Worm (Caenorhabditis elegans) whole organism, mixed stage, embryonic: ENCODE measurements around the gene glt-6.

Experiments used
- M03D4.4 ChIP-seq: sonication (generic microtip); optimal IDR thresholded peaks from 2 replicates; lab custom pipeline; 2017; ENCODE audit warnings: mild to moderate bottlenecking, missing genetic modification characterization, missing compliant biosample characterization
- bed-3 ChIP-seq: fragments of 200-800 bp; sonication (Bioruptor generic); optimal IDR thresholded peaks from 3 replicates; lab custom pipeline; 2018; ENCODE audit warnings: mild to moderate bottlenecking, missing genetic modification characterization, moderate library complexity, missing compliant biosample characterization
- blmp-1 ChIP-seq: fragments of 150-350 bp; optimal IDR thresholded peaks from 2 replicates; lab custom pipeline; 2014; ENCODE audit warnings: missing biosample characterization, missing genetic modification characterization
- ceh-39 ChIP-seq: fragments of 150-350 bp; optimal IDR thresholded peaks from 2 replicates; lab custom pipeline; 2014; ENCODE audit warnings: missing biosample characterization, missing genetic modification characterization
- ceh-43 ChIP-seq: fragments of 200-800 bp; sonication (Bioruptor generic); optimal IDR thresholded peaks from 2 replicates; lab custom pipeline; 2018; ENCODE audit warnings: mild to moderate bottlenecking, missing genetic modification characterization, moderate library complexity, missing compliant biosample characterization
- ceh-83 ChIP-seq: fragments of 200-800 bp; sonication (Bioruptor generic); optimal IDR thresholded peaks from 2 replicates; lab custom pipeline; 2018; ENCODE audit warnings: mild to moderate bottlenecking, missing genetic modification characterization, missing compliant biosample characterization
- ces-1 ChIP-seq: fragments of 150-350 bp; optimal IDR thresholded peaks from 2 replicates; lab custom pipeline; 2014; ENCODE audit warnings: missing biosample characterization, missing genetic modification reagents, missing genetic modification characterization
- cnd-1 ChIP-seq: fragments of 200-800 bp; sonication (Bioruptor generic); optimal IDR thresholded peaks from 2 replicates; lab custom pipeline; 2018; ENCODE audit warnings: mild to moderate bottlenecking, missing genetic modification characterization, missing compliant biosample characterization
- elt-1 ChIP-seq: sonication (generic microtip); optimal IDR thresholded peaks from 2 replicates; lab custom pipeline; 2017; ENCODE audit warnings: missing genetic modification characterization, mild to moderate bottlenecking, missing compliant biosample characterization, antibody characterized with exemption, moderate library complexity, borderline replicate concordance; ENCODE audit not compliant: insufficient read depth
- elt-3 ChIP-seq: fragments of 150-350 bp; optimal IDR thresholded peaks from 2 replicates; lab custom pipeline; 2014; ENCODE audit warnings: missing biosample characterization, missing genetic modification characterization
- flh-1 ChIP-seq: fragments of 200-800 bp; sonication (Bioruptor generic); optimal IDR thresholded peaks from 2 replicates; lab custom pipeline; 2018; ENCODE audit warnings: mild to moderate bottlenecking, missing genetic modification characterization, moderate library complexity, missing compliant biosample characterization
- ham-2 ChIP-seq: fragments of 200-800 bp; sonication (Bioruptor generic); optimal IDR thresholded peaks from 2 replicates; lab custom pipeline; 2018; ENCODE audit warnings: mild to moderate bottlenecking, missing genetic modification characterization, missing compliant biosample characterization
- hlh-1 ChIP-seq: fragments of 150-350 bp; optimal IDR thresholded peaks from 2 replicates; lab custom pipeline; 2014; ENCODE audit warnings: missing biosample characterization, missing genetic modification reagents, missing genetic modification characterization
- lin-13 ChIP-seq: fragments of 150-350 bp; optimal IDR thresholded peaks from 2 replicates; lab custom pipeline; 2014; ENCODE audit warnings: missing biosample characterization, missing genetic modification characterization
- lin-32 ChIP-seq: fragments of 200-800 bp; sonication (Bioruptor generic); optimal IDR thresholded peaks from 2 replicates; lab custom pipeline; 2018; ENCODE audit warnings: mild to moderate bottlenecking, missing genetic modification characterization, missing compliant biosample characterization
- lsy-2 ChIP-seq: fragments of 150-350 bp; optimal IDR thresholded peaks from 2 replicates; lab custom pipeline; 2014; ENCODE audit warnings: missing biosample characterization, missing genetic modification characterization
- mab-5 ChIP-seq: fragments of 150-350 bp; optimal IDR thresholded peaks from 2 replicates; lab custom pipeline; 2014; ENCODE audit warnings: missing biosample characterization, missing genetic modification characterization
- mep-1 ChIP-seq: fragments of 150-350 bp; optimal IDR thresholded peaks from 2 replicates; lab custom pipeline; 2017; ENCODE audit warnings: missing biosample characterization, missing genetic modification reagents, missing genetic modification characterization, inconsistent platforms
- mls-2 ChIP-seq: sonication (generic microtip); optimal IDR thresholded peaks from 2 replicates; lab custom pipeline; 2016; ENCODE audit warnings: mild to moderate bottlenecking, missing genetic modification characterization, moderate library complexity, missing compliant biosample characterization
- nhr-12 ChIP-seq: fragments of 150-350 bp; optimal IDR thresholded peaks from 2 replicates; lab custom pipeline; 2014; ENCODE audit warnings: missing biosample characterization, missing genetic modification characterization
- nhr-2 ChIP-seq: fragments of 150-350 bp; optimal IDR thresholded peaks from 2 replicates; lab custom pipeline; 2014; ENCODE audit warnings: missing biosample characterization, missing genetic modification characterization
- nhr-237 ChIP-seq: fragments of 150-350 bp; optimal IDR thresholded peaks from 2 replicates; lab custom pipeline; 2014; ENCODE audit warnings: missing biosample characterization, missing genetic modification characterization
- pha-4 ChIP-seq: fragments of 150-350 bp; optimal IDR thresholded peaks from 2 replicates; lab custom pipeline; 2018; ENCODE audit warnings: missing biosample characterization, missing genetic modification reagents, missing genetic modification characterization
- sem-2 ChIP-seq: fragments of 200-800 bp; sonication (Bioruptor generic); optimal IDR thresholded peaks from 2 replicates; lab custom pipeline; 2018; ENCODE audit warnings: mild to moderate bottlenecking, missing genetic modification characterization, missing compliant biosample characterization
- snpc-4 ChIP-seq: fragments of 150-350 bp; optimal IDR thresholded peaks from 2 replicates; lab custom pipeline; 2014; ENCODE audit warnings: missing biosample characterization, missing genetic modification characterization
- sptf-1 ChIP-seq: sonication (generic microtip); optimal IDR thresholded peaks from 2 replicates; lab custom pipeline; 2017; ENCODE audit warnings: mild to moderate bottlenecking, missing genetic modification characterization, moderate library complexity, missing compliant biosample characterization
- tbx-8 ChIP-seq: fragments of 200-800 bp; sonication (Bioruptor generic); optimal IDR thresholded peaks from 2 replicates; lab custom pipeline; 2018; ENCODE audit warnings: mild to moderate bottlenecking, missing genetic modification characterization, moderate library complexity, missing compliant biosample characterization
- unc-39 ChIP-seq: fragments of 150-350 bp; optimal IDR thresholded peaks from 2 replicates; lab custom pipeline; 2014; ENCODE audit warnings: missing biosample characterization, missing genetic modification characterization
- unc-62 ChIP-seq: fragments of 150-350 bp; optimal IDR thresholded peaks from 2 replicates; lab custom pipeline; 2014; ENCODE audit warnings: missing biosample characterization, missing genetic modification reagents, missing genetic modification characterization
- zip-8 ChIP-seq: fragments of 150-350 bp; optimal IDR thresholded peaks from 2 replicates; lab custom pipeline; 2014; ENCODE audit warnings: missing biosample characterization, missing genetic modification characterization
- ztf-11 ChIP-seq: fragments of 150-350 bp; optimal IDR thresholded peaks from 2 replicates; lab custom pipeline; 2014; ENCODE audit warnings: missing biosample characterization, missing genetic modification characterization

glt-6 gene

ce11 chrIV:7503322-7503721 lies at the start of gene glt-6:
Gene glt-6, plus strand, starts transcription at chrIV:7503622.
- TF ChIP-seq M03D4.4 (no peak), bed-3 (GFP tag; lab: Kevin White, UChicago) (no peak), unc-39 (tag; lab: Kevin White, UChicago) (no peak), nhr-2 (tag; lab: Kevin White, UChicago) (no peak), tbx-8 (GFP tag; lab: Kevin White, UChicago) (no peak), snpc-4 (no peak), flh-1 (GFP tag; lab: Kevin White, UChicago) (no peak), mep-1 (tag; lab: Kevin White, UChicago) (no peak), lsy-2 (tag; lab: Kevin White, UChicago) (no peak), nhr-12 (tag; lab: Kevin White, UChicago) (no peak), lin-32 (GFP tag; lab: Kevin White, UChicago) (no peak), pha-4 (tag; lab: Kevin White, UChicago) (no peak), mab-5 (no peak), sem-2 (GFP tag; lab: Kevin White, UChicago) (no peak), sptf-1 (no peak), nhr-237 (tag; lab: Kevin White, UChicago) (no peak), elt-1 (tag; lab: Kevin White, UChicago) (no peak)

ce11 chrIV:7453661-7454159 lies 49.7 kb upstream of the glt-6 start:
- TF ChIP-seq cnd-1 (tag; lab: Kevin White, UChicago) (no peak), ces-1 (GFP tag; lab: Kevin White, UChicago) (peak; percentile 75)

DNA sequence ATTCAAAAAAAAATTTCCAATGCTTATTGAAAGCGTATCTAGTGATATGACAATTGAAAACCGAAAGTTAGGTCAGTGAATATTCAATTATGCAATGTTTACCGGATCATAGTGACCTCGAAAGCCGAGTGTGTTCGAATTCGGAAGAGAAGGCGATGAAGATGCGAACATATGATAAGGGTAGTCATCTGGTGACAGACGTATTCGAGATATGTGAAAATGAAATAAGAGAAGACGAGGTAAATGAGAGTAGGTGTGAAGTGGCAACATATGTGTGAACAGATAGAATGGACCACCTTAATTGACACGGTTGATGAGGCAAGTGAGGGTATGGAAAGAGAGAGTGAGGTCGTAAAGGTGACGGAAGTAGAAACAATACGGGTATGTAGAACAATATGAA lies 48.5 kb upstream of the glt-6 start:
- peak; percentile 53 for TF ChIP-seq ham-2 (GFP tag; lab: Kevin White, UChicago)
- TF ChIP-seq lsy-2 (tag; lab: Kevin White, UChicago): no peak
- TF ChIP-seq pha-4 (tag; lab: Kevin White, UChicago): no peak
- TF ChIP-seq elt-1 (tag; lab: Kevin White, UChicago): peak; percentile 67
- TF ChIP-seq lin-32 (GFP tag; lab: Kevin White, UChicago): peak; percentile 34
- TF ChIP-seq ceh-39: no peak
- peak; percentile 80 for TF ChIP-seq nhr-2 (tag; lab: Kevin White, UChicago)
- TF ChIP-seq blmp-1: peak; percentile 71
- TF ChIP-seq snpc-4: no peak
- TF ChIP-seq, all 35 proteins: peak for 5

- TF ChIP-seq nhr-12 (tag; lab: Kevin White, UChicago): no peak
- no peak for TF ChIP-seq blmp-1
- no peak for TF ChIP-seq hlh-1 (tag; lab: Kevin White, UChicago)
- no peak for TF ChIP-seq sem-2 (GFP tag; lab: Kevin White, UChicago)
- TF ChIP-seq lin-13 (tag; lab: Kevin White, UChicago): no peak
- TF ChIP-seq zip-8: no peak
- no peak for TF ChIP-seq nhr-2 (tag; lab: Kevin White, UChicago)
- TF ChIP-seq ztf-11: no peak
- no peak for TF ChIP-seq lsy-2 (tag; lab: Kevin White, UChicago)
- TF ChIP-seq mep-1 (tag; lab: Kevin White, UChicago): no peak
- TF ChIP-seq M03D4.4: no peak
- no peak for TF ChIP-seq mls-2 (tag; lab: Kevin White, UChicago)
- TF ChIP-seq snpc-4: no peak
- TF ChIP-seq nhr-237 (tag; lab: Kevin White, UChicago): no peak
- no peak for TF ChIP-seq lin-32 (GFP tag; lab: Kevin White, UChicago)
Measured at ce11 chrIV:7456225-7456624, 47.2 kb upstream of the glt-6 start, which contains the start of gene F13B6.1. Gene F13B6.1, plus strand, starts transcription at chrIV:7456525.

DNA sequence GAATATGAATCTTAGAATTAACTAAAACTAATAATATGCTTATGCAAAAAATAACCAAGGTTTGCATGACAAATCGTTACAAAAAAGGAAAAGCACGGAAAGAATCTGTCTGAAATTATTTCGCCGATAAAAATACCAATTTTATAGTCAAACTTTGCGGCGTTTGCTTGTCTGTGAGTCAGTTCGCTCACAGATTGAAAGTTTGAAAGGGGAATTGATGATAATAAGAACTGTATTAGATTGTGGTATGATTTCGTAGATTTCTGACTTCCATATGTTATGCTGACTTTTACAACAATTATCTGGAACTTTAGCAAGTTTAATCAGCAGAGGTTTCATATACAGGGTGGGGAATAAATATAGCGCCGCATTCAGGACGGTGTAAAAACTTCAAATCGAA lies 43.2 kb upstream of the glt-6 start, which contains the start of gene F13B6.2:
TSS of gene F13B6.2 (minus strand) at position 101 of the 400 bp plus-strand sequence.
- TF ChIP-seq ceh-43 (GFP tag; lab: Kevin White, UChicago): no peak
- no peak for TF ChIP-seq lin-13 (tag; lab: Kevin White, UChicago)
- TF ChIP-seq flh-1 (GFP tag; lab: Kevin White, UChicago): no peak
- TF ChIP-seq blmp-1: no peak

- TF ChIP-seq tbx-8 (GFP tag; lab: Kevin White, UChicago) (no peak), unc-62 (GFP tag; lab: Kevin White, UChicago) (no peak), mab-5 (no peak), M03D4.4 (no peak), mls-2 (tag; lab: Kevin White, UChicago) (no peak), unc-39 (tag; lab: Kevin White, UChicago) (no peak), elt-3 (tag; lab: Kevin White, UChicago) (no peak), flh-1 (GFP tag; lab: Kevin White, UChicago) (no peak), nhr-2 (tag; lab: Kevin White, UChicago) (no peak), pha-4 (tag; lab: Kevin White, UChicago) (no peak), ceh-83 (no peak), hlh-1 (tag; lab: Kevin White, UChicago) (no peak), lsy-2 (tag; lab: Kevin White, UChicago) (no peak), sptf-1 (no peak), zip-8 (no peak)
Measured at ce11 chrIV:7465857-7466256, 37.6 kb upstream of the glt-6 start, which contains the start of gene F13B6.3. Gene F13B6.3, minus strand, starts transcription at chrIV:7465957.
